Worm (Caenorhabditis elegans) whole organism, L4 larva: ENCODE measurements around the gene letm-1.

Experiments
- F37D6.2 ChIP-seq: sonication (generic microtip); optimal IDR thresholded peaks from 2 replicates; lab custom pipeline; 2016; ENCODE audit warnings: mild to moderate bottlenecking, missing genetic modification characterization, missing compliant biosample characterization
- T20F7.1 ChIP-seq: fragments of 200-800 bp; sonication (Bioruptor generic); optimal IDR thresholded peaks from 2 replicates; lab custom pipeline; 2018; ENCODE audit warnings: mild to moderate bottlenecking, missing genetic modification characterization, missing compliant biosample characterization
- T26A8.4 ChIP-seq: fragments of 200-800 bp; sonication (Bioruptor generic); IDR thresholded peaks from 2 replicates; pipeline ENCODE4 v1.3.6; 2022; ENCODE audit warnings: missing genetic modification characterization, missing compliant biosample characterization
- Y105C5A.15 ChIP-seq: fragments of 200-800 bp; sonication (Bioruptor generic); IDR thresholded peaks from 2 replicates; pipeline ENCODE4 v1.3.6; 2022; ENCODE audit warnings: missing genetic modification characterization, missing compliant biosample characterization
- ZK546.5 ChIP-seq, 2 experiments: sonication (generic microtip); optimal IDR thresholded peaks; 2 replicates each; lab custom pipeline; 2017; ENCODE audit warnings: missing biosample characterization in 2 of 2, missing genetic modification characterization in 2 of 2
- aly-2 ChIP-seq: sonication (generic microtip); optimal IDR thresholded peaks from 2 replicates; lab custom pipeline; 2018; ENCODE audit warnings: missing biosample characterization, missing genetic modification characterization
- ceh-20 ChIP-seq: fragments of 200-800 bp; sonication (Bioruptor generic); IDR thresholded peaks from 2 replicates; pipeline ENCODE4 v1.3.6; 2022; ENCODE audit warnings: missing genetic modification reagents, missing genetic modification characterization, missing compliant biosample characterization
- ceh-44 ChIP-seq: fragments of 200-800 bp; sonication (Bioruptor generic); IDR thresholded peaks from 2 replicates; pipeline ENCODE4 v1.3.6; 2022; ENCODE audit warnings: missing genetic modification reagents, missing genetic modification characterization, missing compliant biosample characterization
- ceh-82 ChIP-seq: sonication (generic microtip); optimal IDR thresholded peaks from 2 replicates; lab custom pipeline; 2017; ENCODE audit warnings: missing biosample characterization, missing genetic modification characterization
- ces-1 ChIP-seq: fragments of 150-350 bp; sonication (generic microtip); optimal IDR thresholded peaks from 4 replicates; lab custom pipeline; 2014; ENCODE audit warnings: missing biosample characterization, missing genetic modification reagents, missing genetic modification characterization
- cey-2 ChIP-seq: sonication (generic microtip); optimal IDR thresholded peaks from 3 replicates; lab custom pipeline; 2017; ENCODE audit warnings: missing genetic modification characterization, mild to moderate bottlenecking, missing compliant biosample characterization, antibody characterized with exemption, borderline replicate concordance; ENCODE audit not compliant: insufficient read depth
- daf-16 ChIP-seq, 3 experiments: sonication (generic microtip); optimal IDR thresholded peaks; 2 replicates each; lab custom pipeline; 2016 to 2017; ENCODE audit warnings: missing genetic modification characterization in 3 of 3, missing genetic modification reagents in 3 of 3, mild to moderate bottlenecking in 2 of 3, missing compliant biosample characterization in 2 of 3, missing biosample characterization in 1 of 3, moderate library complexity in 1 of 3
- daf-19 ChIP-seq: fragments of 200-800 bp; sonication (Bioruptor generic); conservative IDR thresholded peaks from 2 replicates; pipeline ENCODE4 v1.3.6; 2022; ENCODE audit warnings: missing genetic modification characterization, missing compliant biosample characterization
- dmd-8 ChIP-seq: fragments of 200-800 bp; sonication (Bioruptor generic); IDR thresholded peaks from 2 replicates; pipeline ENCODE4 v1.3.6; 2022; ENCODE audit warnings: missing genetic modification characterization, missing compliant biosample characterization
- dmd-9 ChIP-seq: fragments of 200-800 bp; sonication (Bioruptor generic); IDR thresholded peaks from 2 replicates; pipeline ENCODE4 v1.3.6; 2022; ENCODE audit warnings: missing genetic modification reagents, missing genetic modification characterization, missing compliant biosample characterization
- dpl-1 ChIP-seq: fragments of 150-350 bp; optimal IDR thresholded peaks from 2 replicates; lab custom pipeline; 2014; ENCODE audit warnings: missing biosample characterization, missing genetic modification reagents, missing genetic modification characterization
- dve-1 ChIP-seq: sonication (generic microtip); optimal IDR thresholded peaks from 2 replicates; lab custom pipeline; 2017; ENCODE audit warnings: antibody characterized with exemption, mild to moderate bottlenecking, missing genetic modification characterization, missing compliant biosample characterization; ENCODE audit not compliant: insufficient read depth
- egl-27 ChIP-seq: sonication (generic microtip); optimal IDR thresholded peaks from 3 replicates; lab custom pipeline; 2017; ENCODE audit warnings: missing biosample characterization, missing genetic modification reagents, missing genetic modification characterization
- fkh-10 ChIP-seq: fragments of 150-350 bp; optimal IDR thresholded peaks from 2 replicates; lab custom pipeline; 2014; ENCODE audit warnings: missing biosample characterization, missing genetic modification reagents, missing genetic modification characterization
- hif-1 ChIP-seq, 2 experiments: sonication (generic microtip); optimal IDR thresholded peaks; 2 replicates each; lab custom pipeline; 2016 to 2017; ENCODE audit warnings: missing compliant biosample characterization in 2 of 2, missing genetic modification characterization in 2 of 2, missing genetic modification reagents in 2 of 2, missing genotype in 2 of 2, mild to moderate bottlenecking in 1 of 2
- hlh-30 ChIP-seq: sonication (generic microtip); optimal IDR thresholded peaks from 2 replicates; lab custom pipeline; 2017; ENCODE audit warnings: antibody characterized with exemption, mild to moderate bottlenecking, missing genetic modification characterization, missing compliant biosample characterization; ENCODE audit not compliant: insufficient read depth
- lin-13 ChIP-seq: fragments of 150-350 bp; optimal IDR thresholded peaks from 2 replicates; lab custom pipeline; 2014; ENCODE audit warnings: missing biosample characterization, missing genetic modification reagents, missing genetic modification characterization
- lin-15B ChIP-seq: fragments of 150-350 bp; sonication (generic microtip); optimal IDR thresholded peaks from 3 replicates; lab custom pipeline; 2014; ENCODE audit warnings: missing biosample characterization, missing genetic modification characterization
- lin-38 ChIP-seq: fragments of 200-800 bp; sonication (Bioruptor generic); IDR thresholded peaks from 2 replicates; pipeline ENCODE4 v1.3.6; 2022; ENCODE audit warnings: missing genetic modification reagents, missing genetic modification characterization, missing compliant biosample characterization
- lsy-2 ChIP-seq, 2 experiments: fragments of 150-350 bp in 1 of 2; sonication (generic microtip) in 1 of 2; optimal IDR thresholded peaks; 2 replicates each; lab custom pipeline; 2014 to 2017; ENCODE audit warnings: missing biosample characterization in 2 of 2, missing genetic modification characterization in 2 of 2
- madf-5 ChIP-seq, 2 experiments: fragments of 200-800 bp; sonication (Bioruptor generic); IDR thresholded peaks; 2 replicates each; pipeline ENCODE4 v1.3.6; 2022; ENCODE audit warnings: missing compliant biosample characterization in 2 of 2, missing genetic modification characterization in 2 of 2
- madf-9 ChIP-seq: fragments of 200-800 bp; sonication (Bioruptor generic); conservative IDR thresholded peaks from 2 replicates; pipeline ENCODE4 v1.3.6; 2022; ENCODE audit warnings: missing genetic modification reagents, missing genetic modification characterization, missing compliant biosample characterization
- mdl-1 ChIP-seq, 2 experiments: fragments of 150-350 bp in 1 of 2; sonication (generic microtip) in 1 of 2; optimal IDR thresholded peaks; 2 replicates each; lab custom pipeline; 2014 to 2017; ENCODE audit warnings: missing biosample characterization in 2 of 2, missing genetic modification characterization in 2 of 2
- mes-2 ChIP-seq: sonication (generic microtip); optimal IDR thresholded peaks from 2 replicates; lab custom pipeline; 2016; ENCODE audit warnings: missing genotype, mild to moderate bottlenecking, missing genetic modification characterization, missing compliant biosample characterization; ENCODE audit not compliant: poor library complexity, severe bottlenecking
- mxl-3 ChIP-seq: fragments of 200-800 bp; sonication (Bioruptor generic); optimal IDR thresholded peaks from 2 replicates; lab custom pipeline; 2018; ENCODE audit warnings: mild to moderate bottlenecking, missing genetic modification characterization, missing compliant biosample characterization
- nhr-10 ChIP-seq: fragments of 150-350 bp; optimal IDR thresholded peaks from 2 replicates; lab custom pipeline; 2014; ENCODE audit warnings: missing biosample characterization, missing genetic modification characterization
- nhr-111 ChIP-seq: fragments of 200-800 bp; sonication (Bioruptor generic); optimal IDR thresholded peaks from 2 replicates; lab custom pipeline; 2018; ENCODE audit warnings: mild to moderate bottlenecking, missing genetic modification characterization, missing compliant biosample characterization
- nhr-28 ChIP-seq: fragments of 150-350 bp; optimal IDR thresholded peaks from 2 replicates; lab custom pipeline; 2014; ENCODE audit warnings: missing biosample characterization, missing genetic modification characterization
- nhr-41 ChIP-seq: fragments of 200-800 bp; sonication (Bioruptor generic); IDR thresholded peaks from 2 replicates; pipeline ENCODE4 v1.3.6; 2022; ENCODE audit warnings: missing genetic modification reagents, missing genetic modification characterization, missing compliant biosample characterization
- nhr-6 ChIP-seq: fragments of 150-350 bp; optimal IDR thresholded peaks from 2 replicates; lab custom pipeline; 2014; ENCODE audit warnings: missing biosample characterization, missing genetic modification characterization
- nhr-76 ChIP-seq: fragments of 150-350 bp; optimal IDR thresholded peaks from 2 replicates; lab custom pipeline; 2014; ENCODE audit warnings: missing biosample characterization, missing genetic modification characterization
- nhr-77 ChIP-seq: fragments of 150-350 bp; optimal IDR thresholded peaks from 2 replicates; lab custom pipeline; 2014; ENCODE audit warnings: missing biosample characterization, missing genetic modification characterization
- pha-4 ChIP-seq, 2 experiments: fragments of 150-350 bp in 1 of 2; fragments of 200-800 bp in 1 of 2; sonication (Bioruptor generic) in 1 of 2; IDR thresholded peaks in 1 of 2; optimal IDR thresholded peaks in 1 of 2; 2 replicates each; pipeline versions ENCODE4 v1.3.6 to Lab custom; 2014 to 2022; ENCODE audit warnings: missing genetic modification characterization in 2 of 2, missing genetic modification reagents in 2 of 2, missing biosample characterization in 1 of 2, missing compliant biosample characterization in 1 of 2
- saeg-2 ChIP-seq: fragments of 200-800 bp; sonication (Bioruptor generic); IDR thresholded peaks from 2 replicates; pipeline ENCODE4 v1.3.6; 2022; ENCODE audit warnings: missing genetic modification reagents, missing genetic modification characterization, missing compliant biosample characterization
- snpc-4 ChIP-seq: fragments of 150-350 bp; optimal IDR thresholded peaks from 2 replicates; lab custom pipeline; 2014; ENCODE audit warnings: missing biosample characterization, missing genetic modification characterization
- spr-3 ChIP-seq: fragments of 200-800 bp; sonication (Bioruptor generic); optimal IDR thresholded peaks from 2 replicates; lab custom pipeline; 2018; ENCODE audit warnings: mild to moderate bottlenecking, missing genetic modification characterization, missing compliant biosample characterization
- tag-97 ChIP-seq: fragments of 200-800 bp; sonication (Bioruptor generic); IDR thresholded peaks from 2 replicates; pipeline ENCODE4 v1.3.6; 2022; ENCODE audit warnings: missing genetic modification characterization, missing compliant biosample characterization
- tra-1 ChIP-seq: fragments of 200-800 bp; sonication (Bioruptor generic); IDR thresholded peaks from 2 replicates; pipeline ENCODE4 v1.3.6; 2022; ENCODE audit warnings: missing genetic modification reagents, missing genetic modification characterization, missing compliant biosample characterization
- unc-130 ChIP-seq: sonication (generic microtip); optimal IDR thresholded peaks from 2 replicates; lab custom pipeline; 2016; ENCODE audit warnings: missing genetic modification reagents, missing genetic modification characterization, missing compliant biosample characterization
- unc-62 ChIP-seq, 3 experiments: fragments of 150-350 bp in 1 of 3; sonication (generic microtip); optimal IDR thresholded peaks in 2 of 3; peaks in 1 of 3; 1 replicate in 1 of 3; 2 replicates in 2 of 3; lab custom pipeline; 2014 to 2017; ENCODE audit warnings: missing biosample characterization in 3 of 3, missing genetic modification characterization in 3 of 3, missing genetic modification reagents in 3 of 3, missing genotype in 1 of 3
- vab-7 ChIP-seq: fragments of 200-800 bp; sonication (Bioruptor generic); IDR thresholded peaks from 2 replicates; pipeline ENCODE4 v1.3.6; 2022; ENCODE audit warnings: missing genetic modification reagents, missing genetic modification characterization, missing compliant biosample characterization
- zag-1 ChIP-seq: fragments of 150-350 bp; optimal IDR thresholded peaks from 2 replicates; lab custom pipeline; 2014; ENCODE audit warnings: missing biosample characterization, missing genetic modification characterization
- zfp-2 ChIP-seq: sonication (generic microtip); optimal IDR thresholded peaks from 2 replicates; lab custom pipeline; 2016; ENCODE audit warnings: mild to moderate bottlenecking, missing genetic modification characterization, missing compliant biosample characterization
- zip-2 ChIP-seq: fragments of 150-350 bp; optimal IDR thresholded peaks from 2 replicates; lab custom pipeline; 2014; ENCODE audit warnings: missing biosample characterization, missing genetic modification characterization

The letm-1 gene

DNA sequence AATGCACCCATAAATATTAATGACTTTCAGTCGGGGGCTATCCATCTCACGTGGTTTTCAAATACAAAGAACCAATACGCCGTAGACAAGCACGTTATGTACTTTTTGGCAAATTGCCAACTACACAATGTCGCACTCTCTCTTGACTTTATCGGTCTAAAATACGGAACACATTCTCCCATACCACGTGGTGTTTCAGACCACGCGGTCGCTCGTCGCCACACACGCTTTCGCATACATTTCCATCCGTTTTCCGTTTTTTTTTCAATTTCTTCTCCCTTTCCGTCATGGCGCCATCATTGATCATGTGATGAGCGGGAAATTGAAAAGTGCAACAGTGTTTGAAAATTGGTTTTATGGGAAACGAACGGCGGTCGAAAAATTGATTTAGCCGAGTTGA, 2.5 kb upstream of the letm-1 start (continued):
- TF ChIP-seq aly-2 (no peak), ceh-82 (tag; lab: Kevin White, UChicago) (no peak), ces-1 (GFP tag; lab: Kevin White, UChicago) (no peak), saeg-2 (GFP tag; lab: Robert Waterston, UW) (peak; percentile 93), madf-9 (GFP tag; lab: Robert Waterston, UW) (peak; percentile 64), tra-1 (GFP tag; lab: Robert Waterston, UW) (peak; percentile 99), ZK546.5 (tag; optimal IDR thresholded peaks at IDR 0.05; lab: Kevin White, UChicago) (no peak), zfp-2 (tag; lab: Kevin White, UChicago) (no peak), F37D6.2 (tag; lab: Kevin White, UChicago) (peak; percentile 32), nhr-76 (tag; lab: Kevin White, UChicago) (peak; percentile 52), vab-7 (peak; percentile 63; the same call in 1 of the 2 replicates), nhr-41 (no peak), lin-15B (tag; lab: Kevin White, UChicago) (no peak), unc-130 (GFP tag; lab: Kevin White, UChicago) (no peak), mdl-1 (tag; optimal IDR thresholded peaks at IDR 0.05; lab: Kevin White, UChicago) (peak; percentile 90 to 98), Y105C5A.15 (GFP tag; lab: Robert Waterston, UW) (no peak), unc-62 (GFP tag; optimal IDR thresholded peaks at IDR 0.05 in 1 of 2; lab: Kevin White, UChicago) (peak in 1 of 2 experiments; percentile 99), unc-62 (tag; optimal IDR thresholded peaks at IDR 0.05; lab: Kevin White, UChicago) (no peak), nhr-6 (tag; lab: Kevin White, UChicago) (peak; percentile 75), T20F7.1 (GFP tag; lab: Kevin White, UChicago) (peak; percentile 51), dmd-8 (GFP tag; lab: Robert Waterston, UW) (no peak), T26A8.4 (GFP tag; lab: Robert Waterston, UW) (peak; percentile 68), ceh-20 (GFP tag; lab: Robert Waterston, UW) (peak; percentile 92), madf-5 (GFP tag; IDR thresholded peaks at IDR 0.05; lab: Robert Waterston, UW) (peak in 1 of 2 experiments; percentile 41; a peak in 1 of 4 replicates), spr-3 (peak; percentile 21), hif-1 (tag; optimal IDR thresholded peaks at IDR 0.05; lab: Kevin White, UChicago) (peak; percentile 67 to 82), mes-2 (tag; lab: Kevin White, UChicago) (peak; percentile 62), egl-27 (tag; lab: Kevin White, UChicago) (peak; percentile 2), lsy-2 (tag; optimal IDR thresholded peaks at IDR 0.05; lab: Kevin White, UChicago) (peak; percentile 64 to 84), dmd-9 (GFP tag; lab: Robert Waterston, UW) (peak; percentile 74), nhr-10 (tag; lab: Kevin White, UChicago) (peak; percentile 52), snpc-4 (tag; lab: Kevin White, UChicago) (no peak), lin-38 (GFP tag; lab: Robert Waterston, UW) (peak; percentile 43), pha-4 (GFP tag; IDR thresholded peaks at IDR 0.05; lab: Robert Waterston, UW) (peak; percentile 68), pha-4 (tag; optimal IDR thresholded peaks at IDR 0.05; lab: Kevin White, UChicago) (no peak), dve-1 (peak; percentile 95), zip-2 (tag; lab: Kevin White, UChicago) (no peak), fkh-10 (GFP tag; lab: Kevin White, UChicago) (no peak)

DNA sequence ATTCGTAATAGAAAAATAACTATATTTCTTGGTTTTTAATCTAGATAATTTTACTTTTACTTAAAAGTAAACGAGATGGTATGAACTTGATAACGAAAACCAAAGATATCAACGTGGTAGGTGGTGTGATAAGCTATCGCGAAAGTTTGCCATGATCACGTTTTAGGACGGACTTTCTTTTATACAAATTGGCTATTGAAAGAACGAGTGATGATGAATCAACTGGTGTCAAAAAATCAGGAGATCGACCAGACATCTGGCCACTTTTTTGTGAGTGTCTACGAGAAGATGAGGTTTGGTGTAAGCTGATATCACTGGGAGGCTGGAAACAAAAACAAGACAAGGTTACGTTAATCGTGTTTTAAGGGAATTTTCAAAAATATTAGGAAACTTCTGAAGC, 1.8 kb upstream of the letm-1 start:
- TF ChIP-seq saeg-2 (GFP tag; lab: Robert Waterston, UW) = no peak
- TF ChIP-seq lin-13 (GFP tag; lab: Kevin White, UChicago) = no peak
- no peak for TF ChIP-seq ceh-44 (GFP tag; lab: Robert Waterston, UW)
- no peak for TF ChIP-seq daf-19 (GFP tag; lab: Robert Waterston, UW)
- TF ChIP-seq vab-7 = no peak
- peak; percentile 80 for TF ChIP-seq hlh-30 (tag; lab: Kevin White, UChicago)
- peak; percentile 70 for TF ChIP-seq nhr-28 (tag; lab: Kevin White, UChicago)
- TF ChIP-seq nhr-77 = peak; percentile 21
- no peak for TF ChIP-seq cey-2 (tag; lab: Kevin White, UChicago)
- TF ChIP-seq nhr-111 (GFP tag; lab: Kevin White, UChicago) = no peak
- no peak for TF ChIP-seq zag-1 (tag; lab: Kevin White, UChicago)
- TF ChIP-seq daf-16 (GFP tag; optimal IDR thresholded peaks at IDR 0.05; lab: Kevin White, UChicago) = no peak
- peak; percentile 51 for TF ChIP-seq daf-16 (tag; optimal IDR thresholded peaks at IDR 0.05; lab: Kevin White, UChicago)
- TF ChIP-seq dve-1 = peak; percentile 35
- TF ChIP-seq dpl-1 (GFP tag; lab: Kevin White, UChicago) = no peak
- peak; percentile 63 for TF ChIP-seq mxl-3
- TF ChIP-seq tag-97 (GFP tag; lab: Robert Waterston, UW) = no peak
